Worm (Caenorhabditis elegans) whole organism, L4 larva: ENCODE measurements around the gene C50F4.4.

Experiments used
- F44E2.7 ChIP-seq: fragments of 200-800 bp; sonication (Bioruptor generic); IDR thresholded peaks from 2 replicates; pipeline ENCODE4 v2.1.2; 2022; ENCODE audit warnings: missing genetic modification characterization, missing compliant biosample characterization
- F49E8.2 ChIP-seq: sonication (generic microtip); optimal IDR thresholded peaks from 2 replicates; lab custom pipeline; 2016; ENCODE audit warnings: missing compliant biosample characterization, mild to moderate bottlenecking, missing genetic modification characterization, borderline replicate concordance
- R02D3.7 ChIP-seq: fragments of 150-350 bp; sonication (generic microtip); optimal IDR thresholded peaks from 3 replicates; lab custom pipeline; 2014; ENCODE audit warnings: missing biosample characterization, missing genetic modification characterization
- T26A8.4 ChIP-seq: fragments of 200-800 bp; sonication (Bioruptor generic); IDR thresholded peaks from 2 replicates; pipeline ENCODE4 v1.3.6; 2022; ENCODE audit warnings: missing genetic modification characterization, missing compliant biosample characterization
- Y48G9A.11 ChIP-seq: fragments of 200-800 bp; sonication (Bioruptor generic); IDR thresholded peaks from 2 replicates; pipeline ENCODE4 v1.3.6; 2022; ENCODE audit warnings: missing genetic modification reagents, missing genetic modification characterization, missing compliant biosample characterization
- Y5F2A.4 ChIP-seq: fragments of 200-800 bp; sonication (Bioruptor generic); optimal IDR thresholded peaks from 2 replicates; lab custom pipeline; 2018; ENCODE audit warnings: mild to moderate bottlenecking, missing genetic modification characterization, missing compliant biosample characterization
- ZK337.2 ChIP-seq: fragments of 200-800 bp; sonication (Bioruptor generic); IDR thresholded peaks from 2 replicates; pipeline ENCODE4 v1.3.6; 2022; ENCODE audit warnings: missing genetic modification reagents, missing genetic modification characterization, missing compliant biosample characterization
- aha-1 ChIP-seq: fragments of 150-350 bp; peaks from one replicate; lab custom pipeline; 2014; ENCODE audit warnings: missing biosample characterization, missing genetic modification characterization
- aly-2 ChIP-seq: sonication (generic microtip); optimal IDR thresholded peaks from 2 replicates; lab custom pipeline; 2018; ENCODE audit warnings: missing biosample characterization, missing genetic modification characterization
- ama-1 ChIP-seq: fragments of 150-350 bp; optimal IDR thresholded peaks from 2 replicates; lab custom pipeline; 2014; ENCODE audit warnings: inconsistent platforms, mixed read lengths
- attf-4 ChIP-seq: sonication (generic microtip); optimal IDR thresholded peaks from 3 replicates; lab custom pipeline; 2017; ENCODE audit warnings: missing biosample characterization, missing genetic modification characterization
- ceh-20 ChIP-seq: fragments of 200-800 bp; sonication (Bioruptor generic); IDR thresholded peaks from 2 replicates; pipeline ENCODE4 v1.3.6; 2022; ENCODE audit warnings: missing genetic modification reagents, missing genetic modification characterization, missing compliant biosample characterization
- ceh-32 ChIP-seq: sonication (generic microtip); optimal IDR thresholded peaks from 2 replicates; lab custom pipeline; 2016; ENCODE audit warnings: mild to moderate bottlenecking, missing genetic modification characterization, missing compliant biosample characterization; ENCODE audit not compliant: poor library complexity
- ces-1 ChIP-seq: fragments of 150-350 bp; sonication (generic microtip); optimal IDR thresholded peaks from 4 replicates; lab custom pipeline; 2014; ENCODE audit warnings: missing biosample characterization, missing genetic modification reagents, missing genetic modification characterization
- cey-2 ChIP-seq: sonication (generic microtip); optimal IDR thresholded peaks from 3 replicates; lab custom pipeline; 2017; ENCODE audit warnings: missing genetic modification characterization, mild to moderate bottlenecking, missing compliant biosample characterization, antibody characterized with exemption, borderline replicate concordance; ENCODE audit not compliant: insufficient read depth
- daf-16 ChIP-seq, 3 experiments: sonication (generic microtip); optimal IDR thresholded peaks; 2 replicates each; lab custom pipeline; 2016 to 2017; ENCODE audit warnings: missing genetic modification characterization in 3 of 3, missing genetic modification reagents in 3 of 3, mild to moderate bottlenecking in 2 of 3, missing compliant biosample characterization in 2 of 3, missing biosample characterization in 1 of 3, moderate library complexity in 1 of 3
- daf-8 ChIP-seq: fragments of 200-800 bp; sonication (Bioruptor generic); IDR thresholded peaks from 2 replicates; pipeline ENCODE4 v1.3.6; 2022; ENCODE audit warnings: missing genetic modification characterization, missing compliant biosample characterization
- dmd-6 ChIP-seq: fragments of 200-800 bp; sonication (Bioruptor generic); IDR thresholded peaks from 2 replicates; pipeline ENCODE4 v1.3.6; 2022; ENCODE audit warnings: missing genetic modification reagents, missing genetic modification characterization, missing compliant biosample characterization
- dve-1 ChIP-seq: sonication (generic microtip); optimal IDR thresholded peaks from 2 replicates; lab custom pipeline; 2017; ENCODE audit warnings: antibody characterized with exemption, mild to moderate bottlenecking, missing genetic modification characterization, missing compliant biosample characterization; ENCODE audit not compliant: insufficient read depth
- egl-27 ChIP-seq: sonication (generic microtip); optimal IDR thresholded peaks from 3 replicates; lab custom pipeline; 2017; ENCODE audit warnings: missing biosample characterization, missing genetic modification reagents, missing genetic modification characterization
- egl-43 ChIP-seq: fragments of 200-800 bp; sonication (Bioruptor generic); IDR thresholded peaks from 2 replicates; pipeline ENCODE4 v1.3.6; 2022; ENCODE audit warnings: missing genetic modification reagents, missing genetic modification characterization, missing compliant biosample characterization
- hlh-30 ChIP-seq: sonication (generic microtip); optimal IDR thresholded peaks from 2 replicates; lab custom pipeline; 2017; ENCODE audit warnings: antibody characterized with exemption, mild to moderate bottlenecking, missing genetic modification characterization, missing compliant biosample characterization; ENCODE audit not compliant: insufficient read depth
- jun-1 ChIP-seq: fragments of 150-350 bp; optimal IDR thresholded peaks from 2 replicates; lab custom pipeline; 2014; ENCODE audit warnings: missing biosample characterization, missing genetic modification reagents, missing genetic modification characterization
- lin-13 ChIP-seq: fragments of 150-350 bp; optimal IDR thresholded peaks from 2 replicates; lab custom pipeline; 2014; ENCODE audit warnings: missing biosample characterization, missing genetic modification reagents, missing genetic modification characterization
- lin-29 ChIP-seq: fragments of 200-800 bp; sonication (Bioruptor generic); IDR thresholded peaks from 2 replicates; pipeline ENCODE4 v1.3.6; 2022; ENCODE audit warnings: missing genetic modification reagents, missing genetic modification characterization, missing compliant biosample characterization
- lin-39 ChIP-seq: fragments of 150-350 bp; optimal IDR thresholded peaks from 2 replicates; lab custom pipeline; 2014; ENCODE audit warnings: missing biosample characterization, missing genetic modification reagents, missing genetic modification characterization
- madf-9 ChIP-seq: fragments of 200-800 bp; sonication (Bioruptor generic); conservative IDR thresholded peaks from 2 replicates; pipeline ENCODE4 v1.3.6; 2022; ENCODE audit warnings: missing genetic modification reagents, missing genetic modification characterization, missing compliant biosample characterization
- mdt-29 ChIP-seq: fragments of 200-800 bp; sonication (Bioruptor generic); IDR thresholded peaks from 2 replicates; pipeline ENCODE4 v1.3.6; 2022; ENCODE audit warnings: missing genetic modification reagents, missing genetic modification characterization, missing compliant biosample characterization
- mxl-2 ChIP-seq: fragments of 200-800 bp; sonication (Bioruptor generic); conservative IDR thresholded peaks from 2 replicates; pipeline ENCODE4 v1.3.6; 2022; ENCODE audit warnings: missing genetic modification reagents, missing genetic modification characterization, missing compliant biosample characterization
- mxl-3 ChIP-seq: fragments of 200-800 bp; sonication (Bioruptor generic); optimal IDR thresholded peaks from 2 replicates; lab custom pipeline; 2018; ENCODE audit warnings: mild to moderate bottlenecking, missing genetic modification characterization, missing compliant biosample characterization
- nhr-11 ChIP-seq: fragments of 150-350 bp; optimal IDR thresholded peaks from 2 replicates; lab custom pipeline; 2014; ENCODE audit warnings: missing biosample characterization, missing genetic modification characterization
- nhr-25 ChIP-seq: sonication (generic microtip); optimal IDR thresholded peaks from 2 replicates; lab custom pipeline; 2017; ENCODE audit warnings: missing genetic modification characterization, mild to moderate bottlenecking, missing compliant biosample characterization, antibody characterized with exemption, moderate library complexity, borderline replicate concordance; ENCODE audit not compliant: insufficient read depth
- nhr-28 ChIP-seq: fragments of 150-350 bp; optimal IDR thresholded peaks from 2 replicates; lab custom pipeline; 2014; ENCODE audit warnings: missing biosample characterization, missing genetic modification characterization
- nhr-48 ChIP-seq: sonication (generic microtip); optimal IDR thresholded peaks from 2 replicates; lab custom pipeline; 2016; ENCODE audit warnings: mild to moderate bottlenecking, missing genetic modification characterization, missing compliant biosample characterization
- nhr-76 ChIP-seq: fragments of 150-350 bp; optimal IDR thresholded peaks from 2 replicates; lab custom pipeline; 2014; ENCODE audit warnings: missing biosample characterization, missing genetic modification characterization
- pha-4 ChIP-seq, 2 experiments: fragments of 150-350 bp in 1 of 2; fragments of 200-800 bp in 1 of 2; sonication (Bioruptor generic) in 1 of 2; IDR thresholded peaks in 1 of 2; optimal IDR thresholded peaks in 1 of 2; 2 replicates each; pipeline versions ENCODE4 v1.3.6 to Lab custom; 2014 to 2022; ENCODE audit warnings: missing genetic modification characterization in 2 of 2, missing genetic modification reagents in 2 of 2, missing biosample characterization in 1 of 2, missing compliant biosample characterization in 1 of 2
- rbr-2 ChIP-seq: sonication (generic microtip); optimal IDR thresholded peaks from 2 replicates; lab custom pipeline; 2016; ENCODE audit warnings: missing genotype, missing genetic modification characterization, missing compliant biosample characterization
- sdz-12 ChIP-seq: fragments of 200-800 bp; sonication (Bioruptor generic); optimal IDR thresholded peaks from 2 replicates; lab custom pipeline; 2018; ENCODE audit warnings: mild to moderate bottlenecking, missing genetic modification characterization, missing compliant biosample characterization
- set-16 ChIP-seq: fragments of 200-800 bp; sonication (Bioruptor generic); IDR thresholded peaks from 2 replicates; pipeline ENCODE4 v1.3.6; 2022; ENCODE audit warnings: missing genetic modification reagents, missing genetic modification characterization, missing compliant biosample characterization
- tra-1 ChIP-seq: fragments of 200-800 bp; sonication (Bioruptor generic); IDR thresholded peaks from 2 replicates; pipeline ENCODE4 v1.3.6; 2022; ENCODE audit warnings: missing genetic modification reagents, missing genetic modification characterization, missing compliant biosample characterization
- unc-130 ChIP-seq: sonication (generic microtip); optimal IDR thresholded peaks from 2 replicates; lab custom pipeline; 2016; ENCODE audit warnings: missing genetic modification reagents, missing genetic modification characterization, missing compliant biosample characterization
- unc-39 ChIP-seq: sonication (generic microtip); optimal IDR thresholded peaks from 2 replicates; lab custom pipeline; 2017; ENCODE audit warnings: missing biosample characterization, missing genetic modification characterization
- unc-62 ChIP-seq, 3 experiments: fragments of 150-350 bp in 1 of 3; sonication (generic microtip); optimal IDR thresholded peaks in 2 of 3; peaks in 1 of 3; 1 replicate in 1 of 3; 2 replicates in 2 of 3; lab custom pipeline; 2014 to 2017; ENCODE audit warnings: missing biosample characterization in 3 of 3, missing genetic modification characterization in 3 of 3, missing genetic modification reagents in 3 of 3, missing genotype in 1 of 3
- zag-1 ChIP-seq: fragments of 150-350 bp; optimal IDR thresholded peaks from 2 replicates; lab custom pipeline; 2014; ENCODE audit warnings: missing biosample characterization, missing genetic modification characterization
- zfp-2 ChIP-seq: sonication (generic microtip); optimal IDR thresholded peaks from 2 replicates; lab custom pipeline; 2016; ENCODE audit warnings: mild to moderate bottlenecking, missing genetic modification characterization, missing compliant biosample characterization
- zip-11 ChIP-seq: fragments of 200-800 bp; sonication (Bioruptor generic); IDR thresholded peaks from 2 replicates; pipeline ENCODE4 v1.3.6; 2022; ENCODE audit warnings: missing genetic modification characterization, missing compliant biosample characterization
- zip-2 ChIP-seq: fragments of 150-350 bp; optimal IDR thresholded peaks from 2 replicates; lab custom pipeline; 2014; ENCODE audit warnings: missing biosample characterization, missing genetic modification characterization
- ztf-7 ChIP-seq: fragments of 150-350 bp; optimal IDR thresholded peaks from 2 replicates; lab custom pipeline; 2014; ENCODE audit warnings: missing biosample characterization, missing genetic modification characterization

The C50F4.4 gene

ce11 chrV:9509597-9509996 is 27.0 kb upstream of the C50F4.4 start:
- peak; percentile 97 for TF ChIP-seq aha-1 (tag; lab: Kevin White, UChicago)
- TF ChIP-seq unc-62 (GFP tag; optimal IDR thresholded peaks at IDR 0.05 in 1 of 2; lab: Kevin White, UChicago): peak in 1 of 2 experiments; percentile 32
- no peak for TF ChIP-seq unc-62 (tag; optimal IDR thresholded peaks at IDR 0.05; lab: Kevin White, UChicago)
- TF ChIP-seq zfp-2 (tag; lab: Kevin White, UChicago): no peak

ce11 chrV:9513590-9513989 is 23.0 kb upstream of the C50F4.4 start, which contains the start of gene eif-2Bdelta:
TSS of gene eif-2Bdelta (plus strand) at chrV:9513824.
- TF ChIP-seq zag-1 (tag; lab: Kevin White, UChicago): no peak
- no peak for TF ChIP-seq egl-27
- TF ChIP-seq sdz-12 (GFP tag; lab: Kevin White, UChicago): no peak
- no peak for TF ChIP-seq zip-2 (tag; lab: Kevin White, UChicago)
- TF ChIP-seq nhr-76 (tag; lab: Kevin White, UChicago): no peak
- TF ChIP-seq daf-8 (GFP tag; lab: Robert Waterston, UW): no peak
- no peak for TF ChIP-seq lin-29 (GFP tag; lab: Robert Waterston, UW)
- no peak for TF ChIP-seq R02D3.7
- TF ChIP-seq daf-16 (GFP tag; optimal IDR thresholded peaks at IDR 0.05; lab: Kevin White, UChicago): no peak
- TF ChIP-seq daf-16 (tag; optimal IDR thresholded peaks at IDR 0.05; lab: Kevin White, UChicago): peak; percentile 46
- no peak for TF ChIP-seq tra-1
- no peak for TF ChIP-seq T26A8.4
- TF ChIP-seq rbr-2 (tag; lab: Kevin White, UChicago): peak; percentile 45
- TF ChIP-seq ceh-20 (GFP tag; lab: Robert Waterston, UW): no peak
- no peak for TF ChIP-seq nhr-28 (tag; lab: Kevin White, UChicago)
- TF ChIP-seq lin-13 (GFP tag; lab: Kevin White, UChicago): no peak
- no peak for TF ChIP-seq ceh-32 (tag; lab: Kevin White, UChicago)
- TF ChIP-seq unc-39: no peak
- TF ChIP-seq madf-9 (GFP tag; lab: Robert Waterston, UW): no peak
- TF ChIP-seq mdt-29 (GFP tag; lab: Robert Waterston, UW): no peak
- no peak for TF ChIP-seq ama-1 (lab: Kevin White, UChicago)
- TF ChIP-seq dve-1 (tag; lab: Kevin White, UChicago): peak; percentile 47
- peak; percentile 38; the same call in 1 of the 2 replicates for TF ChIP-seq dmd-6 (GFP tag; lab: Robert Waterston, UW)
- peak; percentile 10 for TF ChIP-seq hlh-30 (tag; lab: Kevin White, UChicago)
- TF ChIP-seq mxl-3 (GFP tag; lab: Kevin White, UChicago): no peak
- no peak for TF ChIP-seq F44E2.7
- TF ChIP-seq set-16 (GFP tag; lab: Robert Waterston, UW): no peak
- no peak for TF ChIP-seq aha-1 (tag; lab: Kevin White, UChicago)
- no peak for TF ChIP-seq unc-130 (GFP tag; lab: Kevin White, UChicago)
- TF ChIP-seq jun-1: no peak
- TF ChIP-seq F49E8.2 (tag; lab: Kevin White, UChicago): no peak
- TF ChIP-seq ces-1: no peak
- no peak for TF ChIP-seq nhr-25 (tag; lab: Kevin White, UChicago)
- no peak for TF ChIP-seq aly-2 (tag; lab: Kevin White, UChicago)
- TF ChIP-seq mxl-2 (GFP tag; lab: Robert Waterston, UW): no peak
- no peak for TF ChIP-seq attf-4
- no peak for TF ChIP-seq pha-4 (GFP tag; IDR thresholded peaks at IDR 0.05; lab: Robert Waterston, UW)
- TF ChIP-seq pha-4 (tag; optimal IDR thresholded peaks at IDR 0.05; lab: Kevin White, UChicago): no peak
- TF ChIP-seq egl-43: no peak
- TF ChIP-seq lin-39 (tag; lab: Kevin White, UChicago): no peak
- no peak for TF ChIP-seq zip-11
- TF ChIP-seq nhr-11 (tag; lab: Kevin White, UChicago): no peak
- TF ChIP-seq ZK337.2: no peak
- no peak for TF ChIP-seq cey-2
- peak; percentile 23 for TF ChIP-seq ztf-7 (tag; lab: Kevin White, UChicago)
- TF ChIP-seq nhr-48 (tag; lab: Kevin White, UChicago): peak; percentile 18
- TF ChIP-seq Y48G9A.11 (GFP tag; lab: Robert Waterston, UW): no peak
- TF ChIP-seq Y5F2A.4 (GFP tag; lab: Kevin White, UChicago): no peak
